Worm (Caenorhabditis elegans): ENCODE measurements around the gene F15B10.3.

- TF ChIP-seq aptf-3 (GFP tag; IDR thresholded peaks at IDR 0.05) (no peak), rec-8 (tag; optimal IDR thresholded peaks at IDR 0.05) (no peak)
These were observed 5.2 kb upstream of the F15B10.3 start, which contains the start of gene F38A5.6 for ce11 chrIV:6597298-6597697.

Data from whole organism, young adult.